Worm (Caenorhabditis elegans) whole organism, early embryonic: ENCODE data around the gene Y53C12A.7.

ENCODE experiments used
- B0310.2 ChIP-seq: sonication (generic microtip); optimal IDR thresholded peaks from 2 replicates; lab custom pipeline; 2016; ENCODE audit warnings: mild to moderate bottlenecking, missing genetic modification characterization, missing compliant biosample characterization
- F13C5.2 ChIP-seq: sonication (generic microtip); optimal IDR thresholded peaks from 2 replicates; lab custom pipeline; 2017; ENCODE audit warnings: mild to moderate bottlenecking, missing genetic modification characterization, inconsistent platforms, missing compliant biosample characterization
- ama-1 ChIP-seq: fragments of 150-350 bp; optimal IDR thresholded peaks from 2 replicates; lab custom pipeline; 2014
- flt-1 ChIP-seq: fragments of 200-800 bp; sonication (Bioruptor generic); IDR thresholded peaks from 2 replicates; pipeline ENCODE4 v1.3.6; 2022; ENCODE audit warnings: missing genetic modification characterization, missing compliant biosample characterization
- tbx-11 ChIP-seq: fragments of 200-800 bp; sonication (Bioruptor generic); IDR thresholded peaks from 2 replicates; pipeline ENCODE4 v1.3.6; 2022; ENCODE audit warnings: missing genetic modification characterization, missing compliant biosample characterization
- tbx-37 ChIP-seq: fragments of 200-800 bp; sonication (Bioruptor generic); conservative IDR thresholded peaks from 2 replicates; pipeline ENCODE4 v1.3.6; 2022; ENCODE audit warnings: missing genetic modification reagents, missing genetic modification characterization, missing compliant biosample characterization

- no peak for TF ChIP-seq ama-1 (lab: Kevin White, UChicago)
- no peak for TF ChIP-seq B0310.2 (tag; lab: Kevin White, UChicago)
- TF ChIP-seq flt-1 (GFP tag; lab: Robert Waterston, UW), result no peak
- TF ChIP-seq tbx-11 (GFP tag; lab: Robert Waterston, UW), result no peak
- TF ChIP-seq tbx-37 (GFP tag; lab: Robert Waterston, UW), result no peak
- no peak for TF ChIP-seq F13C5.2 (tag; lab: Kevin White, UChicago)
These were observed 37.5 kb upstream of the Y53C12A.7 start, which contains the start of gene cyp-13A10 for ce11 chrII:9662797-9663196.
